Fruit fly (Drosophila melanogaster) whole organism, embryonic: ENCODE results near the gene CG44158.

ENCODE experiments used
- Asciz ChIP-seq: fragments of 200-800 bp; sonication (Bioruptor generic); optimal IDR thresholded peaks from 2 replicates; lab custom pipeline; 2017; ENCODE audit warnings: missing biosample characterization, mild to moderate bottlenecking, missing genetic modification characterization, missing genetic modification reagents
- B-H1 ChIP-seq: fragments of 200-800 bp; sonication (Bioruptor generic); IDR thresholded peaks from 3 replicates; pipeline ENCODE4 v1.3.6; 2022; ENCODE audit warnings: missing biosample characterization, missing genetic modification characterization
- CG1024 ChIP-seq: fragments of 200-800 bp; sonication (Bioruptor generic); IDR thresholded peaks from 2 replicates; pipeline ENCODE4 v1.3.6; 2022; ENCODE audit warnings: missing biosample characterization, missing genetic modification characterization
- CG10431 ChIP-seq: fragments of 200-800 bp; sonication (Bioruptor generic); optimal IDR thresholded peaks from 3 replicates; lab custom pipeline; 2018; ENCODE audit warnings: missing biosample characterization, mild to moderate bottlenecking, missing genetic modification characterization
- CG12071 ChIP-seq: fragments of 200-800 bp; sonication (Bioruptor generic); optimal IDR thresholded peaks from 3 replicates; lab custom pipeline; 2018; ENCODE audit warnings: missing biosample characterization, mild to moderate bottlenecking, missing genetic modification characterization
- CG12659 ChIP-seq: fragments of 200-800 bp; sonication (Bioruptor generic); optimal IDR thresholded peaks from 3 replicates; lab custom pipeline; 2017; ENCODE audit warnings: mild to moderate bottlenecking, missing biosample characterization, missing genetic modification reagents, missing genetic modification characterization
- CG15011 ChIP-seq: fragments of 200-800 bp; sonication (Bioruptor generic); optimal IDR thresholded peaks from 3 replicates; lab custom pipeline; 2018; ENCODE audit warnings: missing biosample characterization, mild to moderate bottlenecking, missing genetic modification characterization
- CG15479 ChIP-seq: fragments of 200-800 bp; sonication (Bioruptor generic); optimal IDR thresholded peaks from 3 replicates; lab custom pipeline; 2019; ENCODE audit warnings: missing biosample characterization, mild to moderate bottlenecking, missing genetic modification characterization, moderate library complexity
- CG16813 ChIP-seq: fragments of 200-800 bp; sonication (Bioruptor generic); IDR thresholded peaks from 3 replicates; pipeline ENCODE4 v1.3.6; 2022; ENCODE audit warnings: missing biosample characterization, missing genetic modification characterization; ENCODE audit not compliant: partially characterized antibody
- CG18764 ChIP-seq: fragments of 200-800 bp; sonication (Bioruptor generic); optimal IDR thresholded peaks from 3 replicates; lab custom pipeline; 2016; ENCODE audit warnings: missing biosample characterization, missing genetic modification characterization
- CG2875 ChIP-seq: fragments of 200-800 bp; sonication (Bioruptor generic); optimal IDR thresholded peaks from 2 replicates; lab custom pipeline; 2017; ENCODE audit warnings: missing biosample characterization, mild to moderate bottlenecking, missing genetic modification characterization, missing genetic modification reagents
- CG3281 ChIP-seq: fragments of 200-800 bp; sonication (Bioruptor generic); optimal IDR thresholded peaks from 3 replicates; lab custom pipeline; 2017; ENCODE audit warnings: missing biosample characterization, mild to moderate bottlenecking, missing genetic modification characterization
- CG4360 ChIP-seq: fragments of 200-800 bp; sonication (Bioruptor generic); IDR thresholded peaks from 2 replicates; pipeline ENCODE4 v1.3.6; 2022; ENCODE audit warnings: missing biosample characterization, missing genetic modification characterization
- CG8924 ChIP-seq: fragments of 200-800 bp; optimal IDR thresholded peaks from 3 replicates; lab custom pipeline; 2019; ENCODE audit warnings: missing biosample characterization, mild to moderate bottlenecking, missing genetic modification characterization, moderate library complexity
- CG9609 ChIP-seq: fragments of 200-800 bp; sonication (Bioruptor generic); optimal IDR thresholded peaks from 3 replicates; lab custom pipeline; 2016; ENCODE audit warnings: missing biosample characterization, missing genetic modification characterization
- CG9876 ChIP-seq: fragments of 200-800 bp; sonication (Bioruptor generic); optimal IDR thresholded peaks from 2 replicates; lab custom pipeline; 2016; ENCODE audit warnings: missing biosample characterization, missing genetic modification characterization
- CHES-1-like ChIP-seq: fragments of 200-800 bp; sonication (Bioruptor generic); optimal IDR thresholded peaks from 2 replicates; lab custom pipeline; 2016; ENCODE audit warnings: missing biosample characterization, missing genetic modification characterization
- D19A ChIP-seq: fragments of 200-800 bp; optimal IDR thresholded peaks from 3 replicates; lab custom pipeline; 2019; ENCODE audit warnings: missing biosample characterization, mild to moderate bottlenecking, missing genetic modification characterization, moderate library complexity
- Deaf1 ChIP-seq: fragments of 200-800 bp; optimal IDR thresholded peaks from 3 replicates; lab custom pipeline; 2019; ENCODE audit warnings: missing biosample characterization, mild to moderate bottlenecking, missing genetic modification characterization, moderate library complexity
- Doc3 ChIP-seq: fragments of 200-800 bp; sonication (Bioruptor generic); IDR thresholded peaks from 3 replicates; pipeline ENCODE4 v1.3.6; 2022; ENCODE audit warnings: missing biosample characterization, missing genetic modification characterization; ENCODE audit not compliant: partially characterized antibody
- E2f2 ChIP-seq: fragments of 200-800 bp; sonication (Bioruptor generic); IDR thresholded peaks from 2 replicates; pipeline ENCODE4 v1.3.6; 2022; ENCODE audit warnings: missing biosample characterization, missing genetic modification characterization
- Ets65A ChIP-seq: fragments of 200-800 bp; sonication (Bioruptor generic); peaks from one replicate; lab custom pipeline; 2016; ENCODE audit warnings: missing biosample characterization, missing genetic modification characterization
- Gsc ChIP-seq: fragments of 200-800 bp; sonication (Bioruptor generic); IDR thresholded peaks from 2 replicates; pipeline ENCODE4 v1.3.6; 2022; ENCODE audit warnings: missing biosample characterization, missing genetic modification characterization
- Gug ChIP-seq: fragments of 200-800 bp; sonication (Bioruptor generic); IDR thresholded peaks from 4 replicates; pipeline ENCODE4 v1.3.6; 2022; ENCODE audit warnings: missing biosample characterization, missing genetic modification characterization
- HLHmδ ChIP-seq: fragments of 200-800 bp; sonication (Bioruptor generic); optimal IDR thresholded peaks from 2 replicates; lab custom pipeline; 2018; ENCODE audit warnings: missing biosample characterization, mild to moderate bottlenecking, missing genetic modification characterization, moderate library complexity
- PHDP ChIP-seq: fragments of 200-800 bp; sonication (Bioruptor generic); optimal IDR thresholded peaks from 3 replicates; lab custom pipeline; 2018; ENCODE audit warnings: missing biosample characterization, mild to moderate bottlenecking, missing genetic modification characterization, moderate library complexity
- Sox100B ChIP-seq: fragments of 200-800 bp; sonication (Bioruptor generic); optimal IDR thresholded peaks from 3 replicates; lab custom pipeline; 2018; ENCODE audit warnings: missing biosample characterization, mild to moderate bottlenecking, missing genetic modification characterization
- abd-A ChIP-seq: fragments of 200-800 bp; sonication (Bioruptor generic); optimal IDR thresholded peaks from 3 replicates; lab custom pipeline; 2019; ENCODE audit warnings: missing biosample characterization, mild to moderate bottlenecking, missing genetic modification characterization, moderate library complexity
- aop ChIP-seq: fragments of 200-800 bp; sonication (Bioruptor generic); IDR thresholded peaks from 2 replicates; pipeline ENCODE4 v1.3.6; 2022; ENCODE audit warnings: missing biosample characterization, missing genetic modification characterization
- ato ChIP-seq: fragments of 200-800 bp; sonication (Bioruptor generic); IDR thresholded peaks from 2 replicates; pipeline ENCODE4 v1.3.6; 2022; ENCODE audit warnings: missing biosample characterization, missing genetic modification characterization; ENCODE audit not compliant: partially characterized antibody
- cato ChIP-seq: fragments of 200-800 bp; sonication (Bioruptor generic); optimal IDR thresholded peaks from 2 replicates; lab custom pipeline; 2016; ENCODE audit warnings: missing biosample characterization, missing genetic modification characterization, borderline replicate concordance
- croc ChIP-seq: fragments of 200-800 bp; sonication (Bioruptor generic); conservative IDR thresholded peaks from 3 replicates; pipeline ENCODE4 v1.3.6; 2022; ENCODE audit warnings: missing biosample characterization, missing genetic modification characterization
- dati ChIP-seq: fragments of 200-800 bp; sonication (Bioruptor generic); IDR thresholded peaks from 2 replicates; pipeline ENCODE4 v1.3.6; 2022; ENCODE audit warnings: missing biosample characterization, missing genetic modification characterization
- dimm ChIP-seq: fragments of 200-800 bp; sonication (Bioruptor generic); IDR thresholded peaks from 2 replicates; pipeline ENCODE4 v1.3.6; 2022; ENCODE audit warnings: missing biosample characterization, missing genetic modification characterization
- gsb-n ChIP-seq: fragments of 200-800 bp; sonication (Bioruptor generic); optimal IDR thresholded peaks from 3 replicates; lab custom pipeline; 2018; ENCODE audit warnings: missing biosample characterization, mild to moderate bottlenecking, missing genetic modification characterization
- jing ChIP-seq: fragments of 200-800 bp; sonication (Bioruptor generic); optimal IDR thresholded peaks from 2 replicates; lab custom pipeline; 2018; ENCODE audit warnings: missing biosample characterization, mild to moderate bottlenecking, missing genetic modification characterization
- ken ChIP-seq: fragments of 200-800 bp; sonication (Bioruptor generic); IDR thresholded peaks from 3 replicates; pipeline ENCODE4 v1.3.6; 2022; ENCODE audit warnings: missing biosample characterization, missing genetic modification characterization
- lmd ChIP-seq: fragments of 200-800 bp; sonication (Bioruptor generic); IDR thresholded peaks from 2 replicates; pipeline ENCODE4 v1.3.6; 2022; ENCODE audit warnings: missing biosample characterization, missing genetic modification characterization
- onecut ChIP-seq: fragments of 200-800 bp; sonication (Bioruptor generic); IDR thresholded peaks from 2 replicates; pipeline ENCODE4 v1.3.6; 2022; ENCODE audit warnings: missing biosample characterization, missing genetic modification characterization
- pan ChIP-seq, 4 experiments: fragments of >200 bp in 3 of 4; fragments of 200-800 bp in 1 of 4; sonication (Bioruptor generic) in 1 of 4; optimal IDR thresholded peaks in 3 of 4; IDR thresholded peaks in 1 of 4; 2 replicates each; pipeline versions ENCODE4 v1.3.6 to Lab custom; 2017 to 2022; ENCODE audit warnings: missing biosample characterization in 2 of 4, missing genetic modification characterization in 2 of 4, mixed read lengths in 1 of 4
- pfk ChIP-seq: fragments of 200-800 bp; sonication (Bioruptor generic); optimal IDR thresholded peaks from 2 replicates; lab custom pipeline; 2018; ENCODE audit warnings: missing biosample characterization, mild to moderate bottlenecking, missing genetic modification characterization, moderate library complexity
- rib ChIP-seq: fragments of 200-800 bp; sonication (Bioruptor generic); IDR thresholded peaks from 2 replicates; pipeline ENCODE4 v1.3.6; 2022; ENCODE audit warnings: missing biosample characterization, missing genetic modification characterization
- sens ChIP-seq: fragments of 200-800 bp; sonication (Bioruptor generic); peaks from one replicate; lab custom pipeline; 2016; ENCODE audit warnings: missing biosample characterization, missing genetic modification characterization
- seq ChIP-seq: fragments of 200-800 bp; sonication (Bioruptor generic); IDR thresholded peaks from 2 replicates; pipeline ENCODE4 v1.3.6; 2022; ENCODE audit warnings: missing biosample characterization, missing genetic modification characterization
- sna ChIP-seq: fragments of 200-800 bp; sonication (Bioruptor generic); IDR thresholded peaks from 2 replicates; pipeline ENCODE4 v1.3.6; 2022; ENCODE audit warnings: missing biosample characterization, missing genetic modification characterization; ENCODE audit not compliant: partially characterized antibody
- so ChIP-seq: fragments of 200-800 bp; sonication (Bioruptor generic); IDR thresholded peaks from 3 replicates; pipeline ENCODE4 v1.3.6; 2022; ENCODE audit warnings: missing biosample characterization, missing genetic modification characterization
- tio ChIP-seq: fragments of 200-800 bp; sonication (Bioruptor generic); optimal IDR thresholded peaks from 2 replicates; lab custom pipeline; 2017; ENCODE audit warnings: missing biosample characterization, missing genetic modification characterization, inconsistent platforms
- wek ChIP-seq: fragments of 200-800 bp; sonication (Bioruptor generic); optimal IDR thresholded peaks from 3 replicates; lab custom pipeline; 2018; ENCODE audit warnings: missing biosample characterization, mild to moderate bottlenecking, missing genetic modification characterization, moderate library complexity
- yki ChIP-seq: fragments of >200 bp; optimal IDR thresholded peaks from 3 replicates; lab custom pipeline; 2018
- z ChIP-seq: fragments of 200-800 bp; sonication (Bioruptor generic); IDR thresholded peaks from 3 replicates; pipeline ENCODE4 v1.3.6; 2022; ENCODE audit warnings: missing biosample characterization, missing genetic modification characterization

The CG44158 gene

DNA sequence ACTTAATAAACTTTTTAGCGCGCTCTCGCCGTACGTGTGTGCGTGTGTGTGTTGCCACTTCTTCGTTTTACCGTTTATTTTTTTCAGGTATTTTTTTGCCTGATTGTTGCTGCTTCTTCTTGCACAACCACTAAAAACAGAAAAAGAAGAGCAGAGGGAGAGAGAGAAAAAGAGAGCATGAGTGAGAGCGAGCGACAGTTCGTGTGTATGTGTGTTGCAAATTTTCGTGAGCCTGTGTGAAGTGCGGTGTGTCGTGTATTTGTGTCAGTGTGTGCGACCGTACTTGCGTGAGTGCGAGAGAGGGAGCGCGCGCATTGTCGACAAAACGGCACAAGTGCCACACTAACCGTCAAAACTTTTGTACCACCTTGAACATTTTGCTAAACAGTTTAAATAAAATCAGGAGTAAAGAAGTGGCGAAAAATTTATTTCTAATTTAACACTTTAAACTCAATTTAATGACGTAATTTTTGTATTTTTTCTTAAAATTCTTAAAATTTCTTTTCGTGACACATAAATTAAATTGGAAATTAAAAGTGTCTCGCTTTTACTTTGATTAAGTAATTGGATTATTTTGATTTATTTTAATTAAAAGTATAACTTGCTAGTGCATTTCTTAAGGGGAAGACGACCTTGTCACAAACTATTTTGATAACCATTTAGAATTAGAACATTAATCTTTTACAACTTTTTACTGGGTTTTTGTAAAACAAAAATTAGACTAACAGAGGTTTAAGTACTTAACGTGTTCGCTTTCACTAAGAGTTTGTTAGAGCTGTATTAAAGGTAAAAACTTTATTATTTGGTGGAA lies 11.4 kb upstream of the CG44158 start (continued):
- TF ChIP-seq CG2875 (GFP tag; lab: Kevin White, UChicago) (peak; percentile 13), CG15011 (GFP tag; lab: Kevin White, UChicago) (peak; percentile 27), B-H1 (GFP tag; lab: Robert Waterston, UW) (no peak), Ets65A (GFP tag; lab: Kevin White, UChicago) (no peak), sna (GFP tag; lab: Robert Waterston, UW) (no peak), D19A (tag; lab: Kevin White, UChicago) (peak; percentile 52), ato (GFP tag; lab: Robert Waterston, UW) (no peak), CG15479 (peak; percentile 97), CG10431 (no peak), so (GFP tag; lab: Robert Waterston, UW) (no peak), yki (peak; percentile 69), CG12071 (GFP tag; lab: Kevin White, UChicago) (no peak), CHES-1-like (GFP tag; lab: Kevin White, UChicago) (peak; percentile 7), CG9609 (GFP tag; lab: Kevin White, UChicago) (peak; percentile 14), wek (GFP tag; lab: Kevin White, UChicago) (no peak), CG16813 (GFP tag; lab: Robert Waterston, UW) (no peak), E2f2 (GFP tag; lab: Robert Waterston, UW) (no peak), croc (GFP tag; lab: Robert Waterston, UW) (no peak), CG4360 (GFP tag; lab: Robert Waterston, UW) (no peak), ken (GFP tag; lab: Robert Waterston, UW) (no peak), seq (GFP tag; lab: Robert Waterston, UW) (no peak), pfk (no peak), CG8924 (tag; lab: Kevin White, UChicago) (peak; percentile 62), jing (no peak), HLHmδ (GFP tag; lab: Kevin White, UChicago) (peak; percentile 37), cato (GFP tag; lab: Kevin White, UChicago) (peak; percentile 44), CG18764 (GFP tag; lab: Kevin White, UChicago) (no peak), z (no peak), CG3281 (GFP tag; lab: Kevin White, UChicago) (peak; percentile 57), gsb-n (tag; lab: Kevin White, UChicago) (peak; percentile 50), aop (GFP tag; lab: Robert Waterston, UW) (no peak), Deaf1 (tag; lab: Kevin White, UChicago) (peak; percentile 58), tio (GFP tag; lab: Kevin White, UChicago) (peak; percentile 79), Gsc (GFP tag; lab: Robert Waterston, UW) (no peak), PHDP (tag; lab: Kevin White, UChicago) (peak; percentile 58), CG12659 (GFP tag; lab: Kevin White, UChicago) (peak; percentile 50), dimm (GFP tag; lab: Robert Waterston, UW) (no peak), dati (GFP tag; lab: Robert Waterston, UW) (no peak), Gug (no peak), pan (optimal IDR thresholded peaks at IDR 0.05; lab: Kevin White, UChicago) (no peak), pan (GFP tag; optimal IDR thresholded peaks at IDR 0.05 in 1 of 2, IDR thresholded peaks at IDR 0.05 in 1 of 2) (no peak), abd-A (tag; lab: Kevin White, UChicago) (peak; percentile 71), CG9876 (no peak), Asciz (GFP tag; lab: Kevin White, UChicago) (peak; percentile 57), rib (GFP tag; lab: Robert Waterston, UW) (no peak), lmd (GFP tag; lab: Robert Waterston, UW) (no peak), Doc3 (no peak), Sox100B (peak; percentile 73), onecut (GFP tag; lab: Robert Waterston, UW) (peak; percentile 42), CG1024 (GFP tag; lab: Robert Waterston, UW) (no peak), sens (GFP tag; lab: Kevin White, UChicago) (peak; percentile 93)
